Worm (Caenorhabditis elegans): ENCODE measurements around the gene tofu-2.
"Not testable (repeated sequence)": the region's sequence is repeated elsewhere in the genome, so short reads cannot be mapped to it uniquely, and the experiment has no call there.

The tofu-2 gene

DNA sequence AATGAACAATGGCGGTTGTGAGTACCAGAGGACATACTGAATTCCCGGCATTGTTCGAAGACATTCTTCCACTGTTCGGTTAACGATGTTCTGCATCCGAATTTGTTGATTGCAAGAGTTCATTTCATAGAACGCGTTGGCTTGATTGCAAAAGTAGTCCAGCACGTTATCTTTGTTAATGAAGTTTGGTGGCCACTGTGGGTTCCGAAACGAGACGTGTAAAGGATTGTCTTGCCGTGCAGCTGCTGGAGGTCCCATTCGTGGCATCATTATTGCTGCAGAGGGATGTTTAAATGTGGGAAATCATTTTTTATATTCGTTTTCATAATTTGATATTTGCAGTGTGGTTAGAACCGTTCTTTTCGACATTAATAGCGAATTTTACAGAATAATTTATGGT, 8.3 kb upstream of the tofu-2 start, which contains the start of gene mdt-6:
Gene mdt-6, minus strand, starts transcription at position 275 of the 400 bp plus-strand sequence.
- TF ChIP-seq ham-2 (GFP tag; optimal IDR thresholded peaks at IDR 0.05) (no peak), M03D4.4 (tag; optimal IDR thresholded peaks at IDR 0.05) (no peak), ceh-43 (GFP tag; optimal IDR thresholded peaks at IDR 0.05) (no peak), nhr-28 (tag; optimal IDR thresholded peaks at IDR 0.05) (no peak), ztf-11 (tag; optimal IDR thresholded peaks at IDR 0.05) (no peak), nhr-12 (tag; optimal IDR thresholded peaks at IDR 0.05) (no peak), lin-32 (GFP tag; optimal IDR thresholded peaks at IDR 0.05) (no peak), lsy-2 (tag; optimal IDR thresholded peaks at IDR 0.05) (no peak), unc-62 (GFP tag; optimal IDR thresholded peaks at IDR 0.05) (no peak), mls-2 (tag; optimal IDR thresholded peaks at IDR 0.05) (no peak), lin-13 (tag; optimal IDR thresholded peaks at IDR 0.05) (no peak), ceh-39 (tag; optimal IDR thresholded peaks at IDR 0.05) (no peak), mab-5 (tag; optimal IDR thresholded peaks at IDR 0.05) (no peak), sem-2 (GFP tag; optimal IDR thresholded peaks at IDR 0.05) (no peak), nhr-237 (tag; optimal IDR thresholded peaks at IDR 0.05) (no peak), hlh-1 (tag; optimal IDR thresholded peaks at IDR 0.05) (no peak), zip-8 (tag; optimal IDR thresholded peaks at IDR 0.05) (no peak), tbx-8 (GFP tag; optimal IDR thresholded peaks at IDR 0.05) (no peak), unc-39 (tag; optimal IDR thresholded peaks at IDR 0.05) (no peak)

DNA sequence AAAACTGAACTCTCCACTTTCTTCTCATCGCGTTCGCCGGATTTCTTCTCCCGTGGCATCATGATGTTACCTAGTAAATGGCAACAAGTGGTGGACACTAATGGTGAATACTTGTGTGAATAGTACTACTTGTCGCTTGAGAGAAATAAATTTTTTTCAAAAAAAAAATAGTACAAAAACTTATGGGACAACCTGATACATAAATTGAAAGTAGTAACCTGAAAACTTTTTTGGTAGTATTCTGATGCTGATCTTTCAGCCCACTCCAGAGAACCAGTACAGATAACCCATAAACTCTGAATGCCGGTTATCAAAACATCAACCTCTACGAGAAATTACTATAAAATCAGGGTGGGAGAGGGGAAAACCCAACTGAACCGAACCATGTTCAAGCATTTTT, 6.7 kb upstream of the tofu-2 start, which contains the start of gene Y57E12AL.2:
Gene Y57E12AL.2, plus strand, starts transcription at position 301 of the 400 bp plus-strand sequence.
- not testable (repeated sequence) for TF ChIP-seq ham-2 (GFP tag; optimal IDR thresholded peaks at IDR 0.05); elt-1 (tag; optimal IDR thresholded peaks at IDR 0.05; ENCODE audit: borderline replicate concordance, insufficient read depth); ces-1 (GFP tag; optimal IDR thresholded peaks at IDR 0.05)

DNA sequence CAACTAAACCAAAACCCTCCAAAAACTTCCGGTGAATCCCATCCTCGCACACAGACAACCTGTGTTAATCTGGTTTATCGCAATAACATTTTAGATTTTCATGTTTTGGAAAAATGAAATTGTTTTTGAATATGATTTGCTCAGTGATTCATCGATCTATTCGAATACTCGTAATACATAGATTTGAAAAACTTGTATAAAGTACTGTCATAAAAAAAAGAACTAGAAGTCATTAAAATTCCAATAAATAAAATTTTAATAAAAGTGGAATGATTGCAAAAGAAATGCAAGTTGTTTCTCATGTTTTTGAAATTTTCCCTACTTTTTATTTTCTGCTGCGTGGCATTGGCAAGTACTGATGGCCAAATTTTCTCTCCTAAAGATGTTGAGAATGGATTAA, 3.5 kb upstream of the tofu-2 start, which contains the start of gene spig-8:
Gene spig-8, plus strand, starts transcription at position 301 of the 400 bp plus-strand sequence.
- TF ChIP-seq drap-1 (GFP tag; optimal IDR thresholded peaks at IDR 0.05) (no peak), flh-1 (GFP tag; optimal IDR thresholded peaks at IDR 0.05) (no peak), elt-1 (tag; optimal IDR thresholded peaks at IDR 0.05; ENCODE audit: borderline replicate concordance, insufficient read depth) (no peak), nhr-2 (tag; optimal IDR thresholded peaks at IDR 0.05) (no peak), mls-2 (tag; optimal IDR thresholded peaks at IDR 0.05) (no peak), unc-120 (tag; optimal IDR thresholded peaks at IDR 0.05; ENCODE audit: poor library complexity, severe bottlenecking) (no peak), M03D4.4 (tag; optimal IDR thresholded peaks at IDR 0.05) (no peak), unc-39 (tag; optimal IDR thresholded peaks at IDR 0.05) (no peak), tbx-8 (GFP tag; optimal IDR thresholded peaks at IDR 0.05) (no peak), blmp-1 (tag; optimal IDR thresholded peaks at IDR 0.05) (no peak), ceh-39 (tag; optimal IDR thresholded peaks at IDR 0.05) (no peak), nhr-237 (tag; optimal IDR thresholded peaks at IDR 0.05) (no peak), ztf-11 (tag; optimal IDR thresholded peaks at IDR 0.05) (no peak), nhr-12 (tag; optimal IDR thresholded peaks at IDR 0.05) (no peak)

DNA sequence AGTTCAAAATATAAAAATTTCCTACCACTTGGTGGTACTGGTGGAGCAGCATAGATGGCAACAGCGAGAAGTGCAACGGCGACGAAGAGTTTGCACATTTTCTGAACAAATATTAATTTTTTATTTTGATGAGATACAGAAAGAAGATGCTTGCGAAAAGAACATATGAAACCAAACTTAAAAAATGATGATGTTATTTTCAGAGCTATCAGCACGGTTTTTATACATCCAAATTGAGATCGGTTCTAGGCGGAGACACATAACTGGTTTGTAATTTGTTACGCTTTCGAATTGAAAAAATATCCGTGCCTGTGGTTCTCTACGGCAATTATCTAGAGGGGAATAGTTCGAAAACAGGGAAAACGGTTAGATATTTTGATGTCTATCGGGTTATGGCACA, 2.1 kb upstream of the tofu-2 start, which contains the start of gene txt-17:
Gene txt-17, minus strand, starts transcription at position 101 of the 400 bp plus-strand sequence.
- TF ChIP-seq bed-3 (GFP tag; optimal IDR thresholded peaks at IDR 0.05): no peak
- no peak for TF ChIP-seq blmp-1 (tag; optimal IDR thresholded peaks at IDR 0.05)
- TF ChIP-seq elt-1 (tag; optimal IDR thresholded peaks at IDR 0.05; ENCODE audit: borderline replicate concordance, insufficient read depth): no peak
- TF ChIP-seq ceh-39 (tag; optimal IDR thresholded peaks at IDR 0.05): no peak
- TF ChIP-seq sem-2 (GFP tag; optimal IDR thresholded peaks at IDR 0.05): no peak
- TF ChIP-seq cnd-1 (tag; optimal IDR thresholded peaks at IDR 0.05): no peak
- TF ChIP-seq pha-4 (tag; optimal IDR thresholded peaks at IDR 0.05): no peak
- TF ChIP-seq lin-13 (tag; optimal IDR thresholded peaks at IDR 0.05): no peak
- no peak for TF ChIP-seq ceh-83 (GFP tag; optimal IDR thresholded peaks at IDR 0.05)
- TF ChIP-seq nhr-12 (tag; optimal IDR thresholded peaks at IDR 0.05): no peak
- no peak for TF ChIP-seq ztf-11 (tag; optimal IDR thresholded peaks at IDR 0.05)
- no peak for TF ChIP-seq drap-1 (GFP tag; optimal IDR thresholded peaks at IDR 0.05)
- TF ChIP-seq lsy-2 (tag; optimal IDR thresholded peaks at IDR 0.05): no peak
- no peak for TF ChIP-seq mep-1 (tag; optimal IDR thresholded peaks at IDR 0.05)
- TF ChIP-seq snpc-4 (tag; optimal IDR thresholded peaks at IDR 0.05): no peak
- TF ChIP-seq M03D4.4 (tag; optimal IDR thresholded peaks at IDR 0.05): no peak
- no peak for TF ChIP-seq mls-2 (tag; optimal IDR thresholded peaks at IDR 0.05)
- TF ChIP-seq unc-39 (tag; optimal IDR thresholded peaks at IDR 0.05): no peak

Data from whole organism, mixed stage, embryonic.